Fruit fly (Drosophila melanogaster) whole organism, embryonic: Measurements from ENCODE around the gene tinc.
A peak's percentile ranks its signal among the peaks of the same experiment; 100 is the strongest.

ENCODE experiments used
- Atf-2 ChIP-seq: fragments of 200-800 bp; sonication (Bioruptor generic); optimal IDR thresholded peaks from 2 replicates; lab custom pipeline; 2016; ENCODE audit warnings: missing biosample characterization, missing genetic modification characterization
- Bdp1 ChIP-seq: fragments of 200-800 bp; sonication (Bioruptor generic); optimal IDR thresholded peaks from 3 replicates; lab custom pipeline; 2016; ENCODE audit warnings: missing biosample characterization, missing genetic modification characterization
- CG10147 ChIP-seq: fragments of 200-800 bp; sonication (Bioruptor generic); optimal IDR thresholded peaks from 2 replicates; lab custom pipeline; 2019; ENCODE audit warnings: missing biosample characterization, mild to moderate bottlenecking, missing genetic modification characterization, moderate library complexity
- CG10267 ChIP-seq: fragments of 200-800 bp; sonication (Bioruptor generic); optimal IDR thresholded peaks from 2 replicates; lab custom pipeline; 2018; ENCODE audit warnings: missing biosample characterization, mild to moderate bottlenecking, missing genetic modification characterization, moderate library complexity
- CG10366 ChIP-seq: fragments of 200-800 bp; sonication (Bioruptor generic); IDR thresholded peaks from 2 replicates; pipeline ENCODE4 v1.3.6; 2022; ENCODE audit warnings: missing biosample characterization, missing genetic modification characterization
- CG11085 ChIP-seq: fragments of 200-800 bp; sonication (Bioruptor generic); IDR thresholded peaks from 2 replicates; pipeline ENCODE4 v1.3.6; 2022; ENCODE audit warnings: missing biosample characterization, missing genetic modification characterization
- CG11093 ChIP-seq: fragments of 200-800 bp; sonication (Bioruptor generic); IDR thresholded peaks from 3 replicates; pipeline ENCODE4 v1.3.6; 2022; ENCODE audit warnings: missing biosample characterization, missing genetic modification characterization
- CG13123 ChIP-seq: fragments of 200-800 bp; sonication (Bioruptor generic); optimal IDR thresholded peaks from 2 replicates; lab custom pipeline; 2016; ENCODE audit warnings: missing biosample characterization, missing genetic modification characterization
- CG13296 ChIP-seq: fragments of 200-800 bp; sonication (Bioruptor generic); optimal IDR thresholded peaks from 3 replicates; lab custom pipeline; 2018; ENCODE audit warnings: missing biosample characterization, mild to moderate bottlenecking, missing genetic modification characterization
- CG13424 ChIP-seq: fragments of 200-800 bp; sonication (Bioruptor generic); optimal IDR thresholded peaks from 2 replicates; lab custom pipeline; 2019; ENCODE audit warnings: missing biosample characterization, mild to moderate bottlenecking, missing genetic modification characterization, moderate library complexity
- CG15011 ChIP-seq: fragments of 200-800 bp; sonication (Bioruptor generic); optimal IDR thresholded peaks from 3 replicates; lab custom pipeline; 2018; ENCODE audit warnings: missing biosample characterization, mild to moderate bottlenecking, missing genetic modification characterization
- CG17385 ChIP-seq: fragments of 200-800 bp; sonication (Bioruptor generic); optimal IDR thresholded peaks from 3 replicates; lab custom pipeline; 2018; ENCODE audit warnings: missing biosample characterization, mild to moderate bottlenecking, missing genetic modification characterization
- CG3995 ChIP-seq: fragments of 200-800 bp; sonication (Bioruptor generic); optimal IDR thresholded peaks from 3 replicates; lab custom pipeline; 2016; ENCODE audit warnings: missing biosample characterization, missing genetic modification characterization
- CG6175 ChIP-seq: fragments of 200-800 bp; sonication (Bioruptor generic); IDR thresholded peaks from 3 replicates; pipeline ENCODE4 v1.3.6; 2022; ENCODE audit warnings: missing biosample characterization, missing genetic modification characterization
- CG7745 ChIP-seq: fragments of 200-800 bp; sonication (Bioruptor generic); optimal IDR thresholded peaks from 2 replicates; lab custom pipeline; 2018; ENCODE audit warnings: missing biosample characterization, mild to moderate bottlenecking, missing genetic modification characterization, moderate library complexity
- CG7928 ChIP-seq: fragments of 200-800 bp; sonication (Bioruptor generic); optimal IDR thresholded peaks from 2 replicates; lab custom pipeline; 2017; ENCODE audit warnings: missing biosample characterization, mild to moderate bottlenecking, missing genetic modification characterization
- CG8388 ChIP-seq: fragments of 200-800 bp; sonication (Bioruptor generic); optimal IDR thresholded peaks from 2 replicates; lab custom pipeline; 2019; ENCODE audit warnings: missing biosample characterization, mild to moderate bottlenecking, missing genetic modification characterization, moderate library complexity
- CG9817 ChIP-seq: fragments of 200-800 bp; sonication (Bioruptor generic); optimal IDR thresholded peaks from 2 replicates; lab custom pipeline; 2018; ENCODE audit warnings: missing biosample characterization, mild to moderate bottlenecking, missing genetic modification characterization, moderate library complexity
- CoRest ChIP-seq: fragments of 200-800 bp; sonication (Bioruptor generic); optimal IDR thresholded peaks from 3 replicates; lab custom pipeline; 2018; ENCODE audit warnings: missing biosample characterization, mild to moderate bottlenecking, missing genetic modification characterization, moderate library complexity
- Deaf1 ChIP-seq: fragments of 200-800 bp; optimal IDR thresholded peaks from 3 replicates; lab custom pipeline; 2019; ENCODE audit warnings: missing biosample characterization, mild to moderate bottlenecking, missing genetic modification characterization, moderate library complexity
- Doc3 ChIP-seq: fragments of 200-800 bp; sonication (Bioruptor generic); IDR thresholded peaks from 3 replicates; pipeline ENCODE4 v1.3.6; 2022; ENCODE audit warnings: missing biosample characterization, missing genetic modification characterization; ENCODE audit not compliant: partially characterized antibody
- Eip74EF ChIP-seq, 2 experiments: fragments of 200-800 bp in 1 of 2; fragments of >200 bp in 1 of 2; sonication (Bioruptor generic) in 1 of 2; optimal IDR thresholded peaks; 2 replicates each; lab custom pipeline; 2017 to 2019; ENCODE audit warnings: missing biosample characterization in 2 of 2, missing genetic modification characterization in 2 of 2, mild to moderate bottlenecking in 1 of 2, moderate library complexity in 1 of 2
- Fer2 ChIP-seq: fragments of 200-800 bp; sonication (Bioruptor generic); optimal IDR thresholded peaks from 2 replicates; lab custom pipeline; 2018; ENCODE audit warnings: missing biosample characterization, mild to moderate bottlenecking, missing genetic modification characterization, moderate library complexity
- HmgZ ChIP-seq: fragments of 200-800 bp; sonication (Bioruptor generic); optimal IDR thresholded peaks from 2 replicates; lab custom pipeline; 2018; ENCODE audit warnings: missing biosample characterization, mild to moderate bottlenecking, missing genetic modification characterization
- Hr78 ChIP-seq, 2 experiments: fragments of 200-800 bp in 1 of 2; fragments of >200 bp in 1 of 2; sonication (Bioruptor generic) in 1 of 2; optimal IDR thresholded peaks; 2 replicates each; lab custom pipeline; 2017 to 2019; ENCODE audit warnings: missing biosample characterization in 2 of 2, missing genetic modification characterization in 2 of 2, mild to moderate bottlenecking in 1 of 2, moderate library complexity in 1 of 2
- Lpt ChIP-seq: fragments of >200 bp; optimal IDR thresholded peaks from 2 replicates; lab custom pipeline; 2018; ENCODE audit warnings: missing biosample characterization, missing genetic modification characterization
- MBD-R2 ChIP-seq: fragments of 200-800 bp; sonication (Bioruptor generic); IDR thresholded peaks from 2 replicates; pipeline ENCODE4 v1.3.6; 2022; ENCODE audit warnings: missing biosample characterization, missing genetic modification characterization
- Mrtf ChIP-seq: fragments of 200-800 bp; sonication (Bioruptor generic); IDR thresholded peaks from 3 replicates; pipeline ENCODE4 v1.3.6; 2022; ENCODE audit warnings: missing biosample characterization, missing genetic modification characterization
- Nf-YB ChIP-seq: fragments of 200-800 bp; sonication (Bioruptor generic); optimal IDR thresholded peaks from 3 replicates; lab custom pipeline; 2019; ENCODE audit warnings: missing biosample characterization, mild to moderate bottlenecking, missing genetic modification characterization, moderate library complexity
- Sry-δ ChIP-seq: fragments of 200-800 bp; sonication (Bioruptor generic); optimal IDR thresholded peaks from 2 replicates; lab custom pipeline; 2016; ENCODE audit warnings: missing biosample characterization, missing genetic modification characterization
- Xrp1 ChIP-seq: fragments of 200-800 bp; sonication (Bioruptor generic); IDR thresholded peaks from 2 replicates; pipeline ENCODE4 v1.3.6; 2022; ENCODE audit warnings: missing biosample characterization, missing genetic modification characterization
- bsh ChIP-seq, 2 experiments: fragments of 200-800 bp; sonication (Bioruptor generic); optimal IDR thresholded peaks; 2 replicates each; lab custom pipeline; 2017 to 2018; ENCODE audit warnings: mild to moderate bottlenecking in 2 of 2, missing biosample characterization in 2 of 2, missing genetic modification characterization in 2 of 2, moderate library complexity in 1 of 2
- caup ChIP-seq: fragments of 200-800 bp; sonication (Bioruptor generic); optimal IDR thresholded peaks from 3 replicates; lab custom pipeline; 2017; ENCODE audit warnings: missing biosample characterization, mild to moderate bottlenecking, missing genetic modification characterization, moderate library complexity; ENCODE audit not compliant: severe bottlenecking
- cg ChIP-seq: fragments of 200-800 bp; sonication (Bioruptor generic); optimal IDR thresholded peaks from 3 replicates; lab custom pipeline; 2019; ENCODE audit warnings: missing biosample characterization, mild to moderate bottlenecking, missing genetic modification characterization, moderate library complexity
- chif ChIP-seq, 2 experiments: fragments of 200-800 bp; sonication (Bioruptor generic); optimal IDR thresholded peaks; 3 replicates each; lab custom pipeline; 2016; ENCODE audit warnings: missing biosample characterization in 2 of 2, missing genetic modification characterization in 2 of 2
- crp ChIP-seq, 2 experiments: fragments of 200-800 bp; sonication (Bioruptor generic); optimal IDR thresholded peaks; 2 replicates in 1 of 2; 3 replicates in 1 of 2; lab custom pipeline; 2017; ENCODE audit warnings: missing biosample characterization in 2 of 2, missing genetic modification characterization in 2 of 2, mild to moderate bottlenecking in 1 of 2, moderate library complexity in 1 of 2
- gem ChIP-seq: fragments of 200-800 bp; sonication (Bioruptor generic); optimal IDR thresholded peaks from 2 replicates; lab custom pipeline; 2019; ENCODE audit warnings: missing biosample characterization, mild to moderate bottlenecking, missing genetic modification characterization, moderate library complexity
- grn ChIP-seq: fragments of 200-800 bp; sonication (Bioruptor generic); optimal IDR thresholded peaks from 3 replicates; lab custom pipeline; 2017; ENCODE audit warnings: missing biosample characterization, missing genetic modification characterization
- gro ChIP-seq: fragments of 200-800 bp; sonication (Bioruptor generic); optimal IDR thresholded peaks from 2 replicates; lab custom pipeline; 2016; ENCODE audit warnings: missing biosample characterization, missing genetic modification characterization
- hb ChIP-seq: fragments of 200-800 bp; sonication (Bioruptor generic); IDR thresholded peaks from 3 replicates; pipeline ENCODE4 v1.3.6; 2022; ENCODE audit warnings: missing biosample characterization, missing genetic modification characterization; ENCODE audit not compliant: partially characterized antibody
- luna ChIP-seq: fragments of 200-800 bp; sonication (Bioruptor generic); optimal IDR thresholded peaks from 2 replicates; lab custom pipeline; 2016; ENCODE audit warnings: missing biosample characterization, missing genetic modification characterization
- nom ChIP-seq: fragments of 200-800 bp; sonication (Bioruptor generic); optimal IDR thresholded peaks from 2 replicates; lab custom pipeline; 2017; ENCODE audit warnings: missing biosample characterization, missing genetic modification characterization, mild to moderate bottlenecking, moderate library complexity, missing genetic modification reagents
- pzg ChIP-seq: fragments of 200-800 bp; sonication (Bioruptor generic); optimal IDR thresholded peaks from 3 replicates; lab custom pipeline; 2018; ENCODE audit warnings: missing biosample characterization, mild to moderate bottlenecking, missing genetic modification characterization, moderate library complexity
- ssp ChIP-seq: fragments of 200-800 bp; sonication (Bioruptor generic); IDR thresholded peaks from 2 replicates; pipeline ENCODE4 v1.3.6; 2022; ENCODE audit warnings: missing biosample characterization, missing genetic modification characterization
- sug ChIP-seq: fragments of 200-800 bp; optimal IDR thresholded peaks from 2 replicates; lab custom pipeline; 2019; ENCODE audit warnings: missing biosample characterization, mild to moderate bottlenecking, missing genetic modification characterization, moderate library complexity
- tx ChIP-seq: fragments of 200-800 bp; sonication (Bioruptor generic); optimal IDR thresholded peaks from 2 replicates; lab custom pipeline; 2016; ENCODE audit warnings: missing biosample characterization, missing genetic modification characterization
- vvl ChIP-seq: fragments of 200-800 bp; sonication (Bioruptor generic); IDR thresholded peaks from 2 replicates; pipeline ENCODE4 v1.3.6; 2022; ENCODE audit warnings: missing biosample characterization, missing genetic modification characterization
- wek ChIP-seq: fragments of 200-800 bp; sonication (Bioruptor generic); optimal IDR thresholded peaks from 3 replicates; lab custom pipeline; 2018; ENCODE audit warnings: missing biosample characterization, mild to moderate bottlenecking, missing genetic modification characterization, moderate library complexity
- zen2 ChIP-seq: fragments of 200-800 bp; sonication (Bioruptor generic); IDR thresholded peaks from 3 replicates; pipeline ENCODE4 v1.3.6; 2022; ENCODE audit warnings: missing biosample characterization, missing genetic modification characterization; ENCODE audit not compliant: partially characterized antibody
- zfh2 ChIP-seq: fragments of 200-800 bp; sonication (Bioruptor generic); optimal IDR thresholded peaks from 2 replicates; lab custom pipeline; 2016; ENCODE audit warnings: missing biosample characterization, missing genetic modification characterization

tinc gene

DNA sequence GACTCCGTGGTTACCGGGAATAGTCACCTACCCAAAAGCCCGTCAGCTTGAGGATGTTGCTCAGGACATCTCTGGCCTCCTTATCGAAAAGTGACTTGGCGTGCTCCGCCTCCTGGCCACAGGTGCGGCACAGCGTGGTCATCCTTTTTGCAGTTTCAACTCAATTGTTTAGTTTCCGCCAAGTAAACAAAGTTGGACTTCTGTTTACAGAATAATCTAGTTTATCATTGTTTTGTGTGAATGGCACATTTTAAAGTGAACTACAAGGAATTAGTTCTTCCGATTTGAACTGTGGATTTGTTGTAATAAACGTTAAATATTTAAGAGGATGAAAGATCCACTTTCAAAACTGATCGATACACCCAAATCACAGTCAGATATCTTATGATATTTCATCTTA, 8.3 kb upstream of the tinc start, which contains the start of gene CG17806 (continued):
- TF ChIP-seq CoRest (tag; lab: Kevin White, UChicago) (peak; percentile 14), CG8388 (GFP tag; lab: Kevin White, UChicago) (no peak), CG10366 (GFP tag; lab: Robert Waterston, UW) (no peak), grn (GFP tag; lab: Kevin White, UChicago) (no peak), CG13424 (tag; lab: Kevin White, UChicago) (peak; percentile 27), Fer2 (tag; lab: Kevin White, UChicago) (no peak), Deaf1 (tag; lab: Kevin White, UChicago) (no peak), Atf-2 (GFP tag; lab: Kevin White, UChicago) (no peak), Hr78 (GFP tag; optimal IDR thresholded peaks at IDR 0.05; lab: Kevin White, UChicago) (no peak), CG11093 (GFP tag; lab: Robert Waterston, UW) (no peak), Nf-YB (GFP tag; lab: Kevin White, UChicago) (no peak), tx (GFP tag; lab: Kevin White, UChicago) (no peak), CG10147 (GFP tag; lab: Kevin White, UChicago) (peak; percentile 7), CG15011 (no peak), nom (GFP tag; lab: Kevin White, UChicago) (no peak), ssp (GFP tag; lab: Robert Waterston, UW) (no peak), pzg (GFP tag; lab: Kevin White, UChicago) (peak; percentile 16), hb (no peak), CG9817 (tag; lab: Kevin White, UChicago) (no peak), HmgZ (tag; lab: Kevin White, UChicago) (peak; percentile 25), CG10267 (tag; lab: Kevin White, UChicago) (peak; percentile 2), Eip74EF (GFP tag; optimal IDR thresholded peaks at IDR 0.05; lab: Kevin White, UChicago) (no peak), CG7928 (GFP tag; lab: Kevin White, UChicago) (no peak), CG3995 (no peak), bsh (GFP tag; optimal IDR thresholded peaks at IDR 0.05; lab: Kevin White, UChicago) (no peak), crp (GFP tag; optimal IDR thresholded peaks at IDR 0.05; lab: Kevin White, UChicago) (peak in 1 of 2 experiments; percentile 29), Bdp1 (no peak), CG11085 (GFP tag; lab: Robert Waterston, UW) (no peak), CG7745 (tag; lab: Kevin White, UChicago) (no peak), Doc3 (GFP tag; lab: Robert Waterston, UW) (no peak), Mrtf (GFP tag; lab: Robert Waterston, UW) (no peak), Lpt (GFP tag; lab: Kevin White, UChicago) (no peak), cg (GFP tag; lab: Kevin White, UChicago) (no peak), CG13123 (GFP tag; lab: Kevin White, UChicago) (no peak), chif (GFP tag; optimal IDR thresholded peaks at IDR 0.05; lab: Kevin White, UChicago) (no peak), CG13296 (GFP tag; lab: Kevin White, UChicago) (peak; percentile 5), vvl (GFP tag; lab: Robert Waterston, UW) (no peak), Xrp1 (GFP tag; lab: Robert Waterston, UW) (peak; percentile 34; the same call in 1 of the 2 replicates), CG17385 (peak; percentile 15), wek (GFP tag; lab: Kevin White, UChicago) (no peak), Sry-δ (GFP tag; lab: Kevin White, UChicago) (no peak), zfh2 (no peak), caup (GFP tag; lab: Kevin White, UChicago) (no peak), gem (peak; percentile 29), sug (peak; percentile 12), MBD-R2 (GFP tag; lab: Robert Waterston, UW) (peak; percentile 64), zen2 (GFP tag; lab: Robert Waterston, UW) (no peak), gro (GFP tag; lab: Kevin White, UChicago) (no peak), luna (GFP tag; lab: Kevin White, UChicago) (no peak), CG6175 (GFP tag; lab: Robert Waterston, UW) (no peak)
